Fruit fly (Drosophila melanogaster) whole organism, embryonic: ENCODE data around the gene CG42811.
A peak's percentile ranks its signal among the peaks of the same experiment; 100 is the strongest.

ENCODE experiments used
- Ada2b ChIP-seq: fragments of 200-800 bp; sonication (Bioruptor generic); IDR thresholded peaks from 2 replicates; pipeline ENCODE4 v1.3.6; 2022; ENCODE audit warnings: missing biosample characterization, missing genetic modification characterization
- Awh ChIP-seq: fragments of 200-800 bp; sonication (Bioruptor generic); IDR thresholded peaks from 2 replicates; pipeline ENCODE4, ENCODE4 v1.3.6; 2022; ENCODE audit warnings: missing biosample characterization, missing genetic modification characterization
- CG10267 ChIP-seq: fragments of 200-800 bp; sonication (Bioruptor generic); optimal IDR thresholded peaks from 2 replicates; lab custom pipeline; 2018; ENCODE audit warnings: missing biosample characterization, mild to moderate bottlenecking, missing genetic modification characterization, moderate library complexity
- CG11504 ChIP-seq: fragments of 200-800 bp; sonication (Bioruptor generic); optimal IDR thresholded peaks from 3 replicates; lab custom pipeline; 2019; ENCODE audit warnings: missing biosample characterization, mild to moderate bottlenecking, missing genetic modification characterization, moderate library complexity
- CG11560 ChIP-seq: fragments of 200-800 bp; sonication (Bioruptor generic); IDR thresholded peaks from 3 replicates; pipeline ENCODE4 v1.3.6; 2022; ENCODE audit warnings: missing biosample characterization, missing genetic modification characterization
- CG12104 ChIP-seq: fragments of 200-800 bp; sonication (Bioruptor generic); optimal IDR thresholded peaks from 3 replicates; lab custom pipeline; 2016; ENCODE audit warnings: missing biosample characterization, missing genetic modification characterization
- CG12236 ChIP-seq: fragments of 200-800 bp; sonication (Bioruptor generic); optimal IDR thresholded peaks from 2 replicates; lab custom pipeline; 2016; ENCODE audit warnings: missing biosample characterization, missing genetic modification characterization
- CG12391 ChIP-seq: fragments of 200-800 bp; sonication (Bioruptor generic); optimal IDR thresholded peaks from 3 replicates; lab custom pipeline; 2018; ENCODE audit warnings: missing biosample characterization, mild to moderate bottlenecking, missing genetic modification characterization, moderate library complexity
- CG13287 ChIP-seq: fragments of 200-800 bp; sonication (Bioruptor generic); IDR thresholded peaks from 2 replicates; pipeline ENCODE4 v1.3.6; 2022; ENCODE audit warnings: missing biosample characterization, missing genetic modification characterization; ENCODE audit not compliant: partially characterized antibody
- CG13894 ChIP-seq: fragments of 200-800 bp; sonication (Bioruptor generic); optimal IDR thresholded peaks from 3 replicates; lab custom pipeline; 2018; ENCODE audit warnings: missing biosample characterization, mild to moderate bottlenecking, missing genetic modification characterization, moderate library complexity
- CG15479 ChIP-seq: fragments of 200-800 bp; sonication (Bioruptor generic); optimal IDR thresholded peaks from 3 replicates; lab custom pipeline; 2019; ENCODE audit warnings: missing biosample characterization, mild to moderate bottlenecking, missing genetic modification characterization, moderate library complexity
- CG15514 ChIP-seq: fragments of 200-800 bp; sonication (Bioruptor generic); optimal IDR thresholded peaks from 3 replicates; lab custom pipeline; 2017; ENCODE audit warnings: missing biosample characterization, missing genetic modification characterization, mild to moderate bottlenecking, moderate library complexity, missing genetic modification reagents
- CG1792 ChIP-seq: fragments of 200-800 bp; sonication (Bioruptor generic); optimal IDR thresholded peaks from 2 replicates; lab custom pipeline; 2016; ENCODE audit warnings: missing biosample characterization, missing genetic modification characterization
- CG18262 ChIP-seq: fragments of 200-800 bp; optimal IDR thresholded peaks from 3 replicates; lab custom pipeline; 2019; ENCODE audit warnings: missing biosample characterization, mild to moderate bottlenecking, missing genetic modification characterization, moderate library complexity
- CG18764 ChIP-seq: fragments of 200-800 bp; sonication (Bioruptor generic); optimal IDR thresholded peaks from 3 replicates; lab custom pipeline; 2016; ENCODE audit warnings: missing biosample characterization, missing genetic modification characterization
- CG2712 ChIP-seq: fragments of 200-800 bp; optimal IDR thresholded peaks from 3 replicates; lab custom pipeline; 2019; ENCODE audit warnings: missing biosample characterization, mild to moderate bottlenecking, missing genetic modification characterization, moderate library complexity
- CG3407 ChIP-seq: fragments of 200-800 bp; sonication (Bioruptor generic); optimal IDR thresholded peaks from 2 replicates; lab custom pipeline; 2018; ENCODE audit warnings: missing biosample characterization, mild to moderate bottlenecking, missing genetic modification characterization
- CG34422 ChIP-seq: fragments of 200-800 bp; sonication (Bioruptor generic); IDR thresholded peaks from 3 replicates; pipeline ENCODE4 v1.3.6; 2022; ENCODE audit warnings: missing biosample characterization, missing genetic modification characterization
- CG4404 ChIP-seq: fragments of 200-800 bp; sonication (Bioruptor generic); IDR thresholded peaks from 2 replicates; pipeline ENCODE4 v1.3.6; 2022; ENCODE audit warnings: missing biosample characterization, missing genetic modification characterization
- CG4617 ChIP-seq: fragments of 200-800 bp; sonication (Bioruptor generic); optimal IDR thresholded peaks from 3 replicates; lab custom pipeline; 2016; ENCODE audit warnings: missing biosample characterization, missing genetic modification characterization, borderline replicate concordance
- CG7928 ChIP-seq: fragments of 200-800 bp; sonication (Bioruptor generic); optimal IDR thresholded peaks from 2 replicates; lab custom pipeline; 2017; ENCODE audit warnings: missing biosample characterization, mild to moderate bottlenecking, missing genetic modification characterization
- CG8281 ChIP-seq: fragments of 200-800 bp; sonication (Bioruptor generic); optimal IDR thresholded peaks from 2 replicates; lab custom pipeline; 2018; ENCODE audit warnings: missing biosample characterization, mild to moderate bottlenecking, missing genetic modification characterization, moderate library complexity
- CG9797 ChIP-seq: fragments of 200-800 bp; sonication (Bioruptor generic); optimal IDR thresholded peaks from 3 replicates; lab custom pipeline; 2018; ENCODE audit warnings: missing biosample characterization, mild to moderate bottlenecking, missing genetic modification characterization
- Chrac-16 ChIP-seq: fragments of 200-800 bp; sonication (Bioruptor generic); optimal IDR thresholded peaks from 3 replicates; lab custom pipeline; 2016; ENCODE audit warnings: missing biosample characterization, missing genetic modification characterization
- CkIIα-i1 ChIP-seq: fragments of 200-800 bp; sonication (Bioruptor generic); IDR thresholded peaks from 2 replicates; pipeline ENCODE4 v1.3.6; 2022; ENCODE audit warnings: missing biosample characterization, missing genetic modification characterization
- D ChIP-seq, 2 experiments: fragments of 200-800 bp in 1 of 2; fragments of >200 bp in 1 of 2; sonication (Bioruptor generic) in 1 of 2; optimal IDR thresholded peaks; 2 replicates in 1 of 2; 3 replicates in 1 of 2; lab custom pipeline; 2017; ENCODE audit warnings: mild to moderate bottlenecking in 1 of 2, missing biosample characterization in 1 of 2, missing genetic modification characterization in 1 of 2, missing genetic modification reagents in 1 of 2
- D19A ChIP-seq: fragments of 200-800 bp; optimal IDR thresholded peaks from 3 replicates; lab custom pipeline; 2019; ENCODE audit warnings: missing biosample characterization, mild to moderate bottlenecking, missing genetic modification characterization, moderate library complexity
- E2f1 ChIP-seq: fragments of 200-800 bp; sonication (Bioruptor generic); IDR thresholded peaks from 2 replicates; pipeline ENCODE4 v1.3.6; 2022; ENCODE audit warnings: missing biosample characterization, missing genetic modification characterization
- E2f2 ChIP-seq: fragments of 200-800 bp; sonication (Bioruptor generic); IDR thresholded peaks from 2 replicates; pipeline ENCODE4 v1.3.6; 2022; ENCODE audit warnings: missing biosample characterization, missing genetic modification characterization
- Eip74EF ChIP-seq, 2 experiments: fragments of 200-800 bp in 1 of 2; fragments of >200 bp in 1 of 2; sonication (Bioruptor generic) in 1 of 2; optimal IDR thresholded peaks; 2 replicates each; lab custom pipeline; 2017 to 2019; ENCODE audit warnings: missing biosample characterization in 2 of 2, missing genetic modification characterization in 2 of 2, mild to moderate bottlenecking in 1 of 2, moderate library complexity in 1 of 2
- Elba2 ChIP-seq: fragments of 200-800 bp; sonication (Bioruptor generic); optimal IDR thresholded peaks from 3 replicates; lab custom pipeline; 2016; ENCODE audit warnings: missing biosample characterization, missing genetic modification characterization
- HmgD ChIP-seq: fragments of 200-800 bp; sonication (Bioruptor generic); optimal IDR thresholded peaks from 3 replicates; lab custom pipeline; 2016; ENCODE audit warnings: missing biosample characterization, missing genetic modification characterization
- Hsf ChIP-seq: fragments of 200-800 bp; sonication (Bioruptor generic); optimal IDR thresholded peaks from 3 replicates; lab custom pipeline; 2016; ENCODE audit warnings: missing biosample characterization, missing genetic modification characterization
- MESR4 ChIP-seq: fragments of 200-800 bp; sonication (Bioruptor generic); optimal IDR thresholded peaks from 2 replicates; lab custom pipeline; 2018; ENCODE audit warnings: missing biosample characterization, mild to moderate bottlenecking, missing genetic modification characterization, moderate library complexity
- Meics ChIP-seq: fragments of 200-800 bp; sonication (Bioruptor generic); optimal IDR thresholded peaks from 2 replicates; lab custom pipeline; 2017; ENCODE audit warnings: missing biosample characterization, mild to moderate bottlenecking, missing genetic modification characterization
- Tbp ChIP-seq: fragments of >200 bp; optimal IDR thresholded peaks from 2 replicates; lab custom pipeline; 2018; ENCODE audit warnings: missing biosample characterization, missing genetic modification characterization
- YL-1 ChIP-seq: fragments of 200-800 bp; sonication (Bioruptor generic); optimal IDR thresholded peaks from 3 replicates; lab custom pipeline; 2017; ENCODE audit warnings: missing biosample characterization, mild to moderate bottlenecking, missing genetic modification characterization
- aop ChIP-seq: fragments of 200-800 bp; sonication (Bioruptor generic); IDR thresholded peaks from 2 replicates; pipeline ENCODE4 v1.3.6; 2022; ENCODE audit warnings: missing biosample characterization, missing genetic modification characterization
- bab2 ChIP-seq: fragments of 200-800 bp; sonication (Bioruptor generic); optimal IDR thresholded peaks from 2 replicates; lab custom pipeline; 2016; ENCODE audit warnings: missing biosample characterization, missing genetic modification characterization
- br ChIP-seq: fragments of >200 bp; optimal IDR thresholded peaks from 2 replicates; lab custom pipeline; 2017
- cas ChIP-seq: fragments of 200-800 bp; sonication (Bioruptor generic); IDR thresholded peaks from 2 replicates; pipeline ENCODE4 v1.3.6; 2022; ENCODE audit warnings: missing biosample characterization, missing genetic modification characterization
- dimm ChIP-seq: fragments of 200-800 bp; sonication (Bioruptor generic); IDR thresholded peaks from 2 replicates; pipeline ENCODE4 v1.3.6; 2022; ENCODE audit warnings: missing biosample characterization, missing genetic modification characterization
- gt ChIP-seq: fragments of 200-800 bp; sonication (Bioruptor generic); IDR thresholded peaks from 2 replicates; pipeline ENCODE4 v1.3.6; 2022; ENCODE audit warnings: missing biosample characterization, missing genetic modification characterization
- hb ChIP-seq: fragments of 200-800 bp; sonication (Bioruptor generic); IDR thresholded peaks from 3 replicates; pipeline ENCODE4 v1.3.6; 2022; ENCODE audit warnings: missing biosample characterization, missing genetic modification characterization; ENCODE audit not compliant: partially characterized antibody
- kay ChIP-seq: fragments of 200-800 bp; sonication (Bioruptor generic); optimal IDR thresholded peaks from 2 replicates; lab custom pipeline; 2016; ENCODE audit warnings: missing biosample characterization, missing genetic modification characterization
- kni ChIP-seq: fragments of 200-800 bp; sonication (Bioruptor generic); optimal IDR thresholded peaks from 3 replicates; lab custom pipeline; 2017; ENCODE audit warnings: mild to moderate bottlenecking, missing biosample characterization, missing genetic modification reagents, missing genetic modification characterization
- pnt ChIP-seq: fragments of 200-800 bp; sonication (Bioruptor generic); optimal IDR thresholded peaks from 3 replicates; lab custom pipeline; 2016; ENCODE audit warnings: missing biosample characterization, missing genetic modification characterization
- sens ChIP-seq: fragments of 200-800 bp; sonication (Bioruptor generic); peaks from one replicate; lab custom pipeline; 2016; ENCODE audit warnings: missing biosample characterization, missing genetic modification characterization
- sim ChIP-seq: fragments of 200-800 bp; sonication (Bioruptor generic); IDR thresholded peaks from 2 replicates; pipeline ENCODE4 v1.3.6; 2022; ENCODE audit warnings: missing biosample characterization, missing genetic modification characterization
- trem ChIP-seq: fragments of 200-800 bp; optimal IDR thresholded peaks from 3 replicates; lab custom pipeline; 2019; ENCODE audit warnings: missing biosample characterization, mild to moderate bottlenecking, missing genetic modification characterization, moderate library complexity
- yki ChIP-seq: fragments of >200 bp; optimal IDR thresholded peaks from 3 replicates; lab custom pipeline; 2018
- zf30C ChIP-seq: fragments of 200-800 bp; sonication (Bioruptor generic); optimal IDR thresholded peaks from 3 replicates; lab custom pipeline; 2018; ENCODE audit warnings: missing biosample characterization, mild to moderate bottlenecking, missing genetic modification characterization

The CG42811 gene

dm6 chr3R:24359957-24360356, 7.1 kb downstream of the CG42811 start, which contains the start of gene CG18528 (continued):
- TF ChIP-seq dimm (GFP tag; lab: Robert Waterston, UW): no peak
- peak; percentile 15 for TF ChIP-seq CG4617 (GFP tag; lab: Kevin White, UChicago)
- TF ChIP-seq CG13287 (GFP tag; lab: Robert Waterston, UW): peak; percentile 52; the same call in 1 of the 2 replicates
- TF ChIP-seq CkIIα-i1 (GFP tag; lab: Robert Waterston, UW): no peak
- TF ChIP-seq CG8281 (tag; lab: Kevin White, UChicago): no peak
- no peak for TF ChIP-seq CG10267
- no peak for TF ChIP-seq bab2
- no peak for TF ChIP-seq Elba2 (GFP tag; lab: Kevin White, UChicago)
- peak; percentile 3 for TF ChIP-seq CG12236 (GFP tag; lab: Kevin White, UChicago)
- peak; percentile 17 for TF ChIP-seq MESR4 (GFP tag; lab: Kevin White, UChicago)
- TF ChIP-seq Eip74EF (GFP tag; optimal IDR thresholded peaks at IDR 0.05; lab: Kevin White, UChicago): no peak
- no peak for TF ChIP-seq gt (GFP tag; lab: Robert Waterston, UW)
- no peak for TF ChIP-seq CG7928 (GFP tag; lab: Kevin White, UChicago)
- peak; percentile 73 for TF ChIP-seq sens (GFP tag; lab: Kevin White, UChicago)
- peak; percentile 82 for TF ChIP-seq CG9797 (GFP tag; lab: Kevin White, UChicago)
- no peak for TF ChIP-seq zf30C (GFP tag; lab: Kevin White, UChicago)
- no peak for TF ChIP-seq CG15479 (GFP tag; lab: Kevin White, UChicago)
- TF ChIP-seq CG12104 (GFP tag; lab: Kevin White, UChicago): no peak
- TF ChIP-seq CG3407 (GFP tag; lab: Kevin White, UChicago): no peak
- TF ChIP-seq Ada2b (GFP tag; lab: Robert Waterston, UW): no peak
- TF ChIP-seq YL-1 (GFP tag; lab: Kevin White, UChicago): peak; percentile 15
- TF ChIP-seq CG11560 (tag; lab: Robert Waterston, UW): peak; percentile 54; the same call in 1 of the 3 replicates
- TF ChIP-seq CG1792 (GFP tag; lab: Kevin White, UChicago): no peak
- no peak for TF ChIP-seq Hsf (GFP tag; lab: Kevin White, UChicago)
- TF ChIP-seq E2f1: no peak
- TF ChIP-seq Tbp (GFP tag; lab: Kevin White, UChicago): no peak
- no peak for TF ChIP-seq Awh (GFP tag; lab: Robert Waterston, UW)
- TF ChIP-seq kay (GFP tag; lab: Kevin White, UChicago): no peak
- no peak for TF ChIP-seq CG11504
- no peak for TF ChIP-seq sim (GFP tag; lab: Robert Waterston, UW)
- TF ChIP-seq CG15514 (GFP tag; lab: Kevin White, UChicago): peak; percentile 51
- no peak for TF ChIP-seq CG18262 (tag; lab: Kevin White, UChicago)
- no peak for TF ChIP-seq pnt
- TF ChIP-seq CG13894: no peak
- TF ChIP-seq aop: no peak
- no peak for TF ChIP-seq kni (GFP tag; lab: Kevin White, UChicago)
- TF ChIP-seq HmgD: peak; percentile 50
- TF ChIP-seq hb (GFP tag; lab: Robert Waterston, UW): no peak
- no peak for TF ChIP-seq br (lab: Kevin White, UChicago)
- no peak for TF ChIP-seq Chrac-16 (GFP tag; lab: Kevin White, UChicago)
- TF ChIP-seq yki (lab: Kevin White, UChicago): no peak
- no peak for TF ChIP-seq D (optimal IDR thresholded peaks at IDR 0.05; lab: Kevin White, UChicago)
- no peak for TF ChIP-seq D (GFP tag; optimal IDR thresholded peaks at IDR 0.05; lab: Kevin White, UChicago)
- TF ChIP-seq E2f2 (GFP tag; lab: Robert Waterston, UW): peak; percentile 68
- TF ChIP-seq CG34422: no peak
- no peak for TF ChIP-seq CG4404 (GFP tag; lab: Robert Waterston, UW)
- TF ChIP-seq CG18764 (GFP tag; lab: Kevin White, UChicago): no peak
- no peak for TF ChIP-seq cas
- TF ChIP-seq D19A (tag; lab: Kevin White, UChicago): no peak
- peak; percentile 49 for TF ChIP-seq trem (tag; lab: Kevin White, UChicago)
- no peak for TF ChIP-seq Meics (GFP tag; lab: Kevin White, UChicago)
- TF ChIP-seq CG2712 (tag; lab: Kevin White, UChicago): no peak
- peak; percentile 6 for TF ChIP-seq CG12391 (tag; lab: Kevin White, UChicago)
